Fruit fly (Drosophila melanogaster) whole organism, pupa: Measurements from ENCODE around the gene CG9641.

Experiments used
- CG13204 ChIP-seq: fragments of 200-800 bp; sonication (Bioruptor generic); optimal IDR thresholded peaks from 2 replicates; lab custom pipeline; 2018; ENCODE audit warnings: missing biosample characterization, mild to moderate bottlenecking, missing genetic modification characterization, moderate library complexity
- CG8159 ChIP-seq: fragments of 200-800 bp; sonication (Bioruptor generic); optimal IDR thresholded peaks from 3 replicates; lab custom pipeline; 2018; ENCODE audit warnings: missing biosample characterization, mild to moderate bottlenecking, missing genetic modification characterization, moderate library complexity
- EcR ChIP-seq: fragments of 200-800 bp; sonication (Bioruptor generic); optimal IDR thresholded peaks from 3 replicates; lab custom pipeline; 2019; ENCODE audit warnings: missing biosample characterization, missing genetic modification characterization, mild to moderate bottlenecking, moderate library complexity, missing genetic modification reagents
- Pif1A ChIP-seq: fragments of 200-800 bp; sonication (Bioruptor generic); optimal IDR thresholded peaks from 3 replicates; lab custom pipeline; 2016; ENCODE audit warnings: missing biosample characterization, missing genetic modification characterization
- fd96Ca ChIP-seq: fragments of 200-800 bp; sonication (Bioruptor generic); IDR thresholded peaks from 3 replicates; pipeline ENCODE4 v1.3.6; 2022; ENCODE audit warnings: missing biosample characterization, missing genetic modification characterization
- rn ChIP-seq: fragments of 200-800 bp; sonication (Bioruptor generic); IDR thresholded peaks from 2 replicates; pipeline ENCODE4 v1.3.6; 2022; ENCODE audit warnings: missing biosample characterization, missing genetic modification characterization

dm6 chr2L:3012780-3013179, 36.1 kb upstream of the CG9641 start:
- TF ChIP-seq Pif1A (GFP tag; lab: Kevin White, UChicago) = peak; percentile 69
- TF ChIP-seq fd96Ca = peak; percentile 74; the same call in 2 of the 3 replicates
- TF ChIP-seq EcR (GFP tag; lab: Kevin White, UChicago) = no peak
- no peak for TF ChIP-seq rn (GFP tag; lab: Robert Waterston, UW)
- no peak for TF ChIP-seq CG8159 (tag; lab: Kevin White, UChicago)
- no peak for TF ChIP-seq CG13204 (GFP tag; lab: Kevin White, UChicago)
